Fruit fly (Drosophila melanogaster): ENCODE data around the gene Rpn1.

DNA sequence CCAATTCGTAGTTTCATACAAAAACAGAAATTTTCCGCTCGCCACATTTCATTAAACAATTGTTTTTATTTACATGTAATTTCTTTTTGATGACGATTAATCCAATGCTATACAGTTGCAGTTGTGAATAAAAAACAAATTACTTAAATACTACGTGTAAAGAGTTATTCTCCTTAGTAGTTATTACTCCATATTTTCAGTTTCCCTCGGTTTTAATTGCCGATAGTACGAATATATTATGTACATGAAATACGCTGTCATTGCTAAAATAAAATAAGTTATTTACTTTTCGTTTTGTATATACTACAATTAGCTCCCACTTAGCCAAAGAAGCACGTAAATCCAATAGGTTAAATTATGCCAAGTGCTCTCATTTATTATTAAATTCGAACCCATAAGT is 38.8 kb downstream of the Rpn1 start, which contains the start of gene CG42655:
- TF ChIP-seq CG8478 (optimal IDR thresholded peaks at IDR 0.05) (no peak), CTCF (optimal IDR thresholded peaks at IDR 0.05) (no peak)

Measured in S2 (cell line).